Worm (Caenorhabditis elegans) whole organism, late embryonic: ENCODE results near the gene tnt-3.

Source experiments
- ceh-9 ChIP-seq: sonication (generic microtip); optimal IDR thresholded peaks from 2 replicates; lab custom pipeline; 2016; ENCODE audit warnings: mild to moderate bottlenecking, missing genetic modification characterization, inconsistent platforms, missing compliant biosample characterization
- elt-2 ChIP-seq: sonication (generic microtip); optimal IDR thresholded peaks from 2 replicates; lab custom pipeline; 2016; ENCODE audit warnings: missing genetic modification reagents, missing genetic modification characterization, missing compliant biosample characterization
- ets-4 ChIP-seq: sonication (generic microtip); optimal IDR thresholded peaks from 2 replicates; lab custom pipeline; 2016; ENCODE audit warnings: missing genetic modification characterization, missing compliant biosample characterization
- hlh-13 ChIP-seq: fragments of 200-800 bp; sonication (Bioruptor generic); optimal IDR thresholded peaks from 2 replicates; lab custom pipeline; 2018; ENCODE audit warnings: mild to moderate bottlenecking, missing genetic modification characterization, missing compliant biosample characterization
- mec-3 ChIP-seq: sonication (generic microtip); optimal IDR thresholded peaks from 2 replicates; lab custom pipeline; 2016; ENCODE audit warnings: borderline replicate concordance, missing genetic modification characterization, missing compliant biosample characterization
- nhr-11 ChIP-seq: fragments of 150-350 bp; optimal IDR thresholded peaks from 2 replicates; lab custom pipeline; 2014; ENCODE audit warnings: missing biosample characterization, missing genetic modification characterization
- pat-9 ChIP-seq: fragments of 200-800 bp; sonication (Bioruptor generic); optimal IDR thresholded peaks from 2 replicates; lab custom pipeline; 2018; ENCODE audit warnings: mild to moderate bottlenecking, missing genetic modification characterization, moderate library complexity, missing compliant biosample characterization
- pha-2 ChIP-seq: sonication (generic microtip); optimal IDR thresholded peaks from 2 replicates; lab custom pipeline; 2017; ENCODE audit warnings: mild to moderate bottlenecking, missing genetic modification characterization, missing compliant biosample characterization
- pqm-1 ChIP-seq: sonication (generic microtip); optimal IDR thresholded peaks from 2 replicates; lab custom pipeline; 2016; ENCODE audit warnings: missing genetic modification characterization, missing compliant biosample characterization
- pros-1 ChIP-seq: fragments of 150-350 bp; optimal IDR thresholded peaks from 2 replicates; lab custom pipeline; 2014; ENCODE audit warnings: missing biosample characterization, missing genetic modification reagents, missing genetic modification characterization
- tbx-2 ChIP-seq: sonication (generic microtip); optimal IDR thresholded peaks from 2 replicates; lab custom pipeline; 2016; ENCODE audit warnings: missing genetic modification characterization, missing compliant biosample characterization
- unc-3 ChIP-seq, 2 experiments: fragments of 200-800 bp in 1 of 2; sonication (Bioruptor generic) in 1 of 2; sonication (generic microtip) in 1 of 2; conservative IDR thresholded peaks in 1 of 2; optimal IDR thresholded peaks in 1 of 2; 2 replicates each; pipeline versions ENCODE4 v1.3.6 to Lab custom; 2016 to 2022; ENCODE audit warnings: missing compliant biosample characterization in 2 of 2, missing genetic modification characterization in 2 of 2, missing genetic modification reagents in 1 of 2
- unc-42 ChIP-seq: sonication (generic microtip); optimal IDR thresholded peaks from 2 replicates; lab custom pipeline; 2016; ENCODE audit warnings: missing genotype, missing genetic modification characterization, missing compliant biosample characterization
- ztf-16 ChIP-seq: sonication (generic microtip); optimal IDR thresholded peaks from 2 replicates; lab custom pipeline; 2017; ENCODE audit warnings: missing genetic modification characterization, missing compliant biosample characterization

DNA sequence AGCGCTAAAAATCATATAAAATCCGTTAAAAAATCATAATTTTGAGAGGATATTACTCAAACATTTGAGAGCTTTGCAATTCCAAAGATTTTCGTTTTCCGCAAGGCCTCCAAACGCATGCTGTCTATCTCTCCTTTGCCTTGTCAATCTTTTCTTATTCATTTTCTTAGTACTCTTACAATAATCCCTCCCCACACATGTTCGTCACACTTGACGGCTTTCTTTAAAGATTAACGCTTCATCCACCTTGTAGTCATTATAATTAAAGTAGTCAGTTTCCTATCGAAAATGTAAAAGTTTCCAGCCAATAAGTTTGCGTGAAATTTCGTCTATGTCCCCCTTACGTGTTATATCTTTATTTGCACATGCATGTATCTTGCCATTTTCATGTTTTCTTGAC lies 44.7 kb downstream of the tnt-3 start:
- no peak for TF ChIP-seq tbx-2 (tag; lab: Kevin White, UChicago)
- TF ChIP-seq mec-3 (tag; lab: Kevin White, UChicago): no peak
- TF ChIP-seq hlh-13: no peak
- no peak for TF ChIP-seq elt-2
- TF ChIP-seq ets-4 (tag; lab: Kevin White, UChicago): no peak
- TF ChIP-seq unc-42 (tag; lab: Kevin White, UChicago): no peak
- TF ChIP-seq ztf-16 (tag; lab: Kevin White, UChicago): no peak
- no peak for TF ChIP-seq unc-3 (GFP tag; conservative IDR thresholded peaks at IDR 0.05; lab: Robert Waterston, UW)
- TF ChIP-seq unc-3 (tag; optimal IDR thresholded peaks at IDR 0.05; lab: Kevin White, UChicago): no peak
- TF ChIP-seq pat-9 (tag; lab: Kevin White, UChicago): no peak
- no peak for TF ChIP-seq ceh-9
- TF ChIP-seq pha-2: no peak
- no peak for TF ChIP-seq nhr-11
- no peak for TF ChIP-seq pros-1 (tag; lab: Kevin White, UChicago)
- no peak for TF ChIP-seq pqm-1 (tag; lab: Kevin White, UChicago)
